Worm (Caenorhabditis elegans) whole organism, early embryonic: ENCODE measurements around the gene mam-5.

Source experiments
- B0310.2 ChIP-seq: sonication (generic microtip); optimal IDR thresholded peaks from 2 replicates; lab custom pipeline; 2016; ENCODE audit warnings: mild to moderate bottlenecking, missing genetic modification characterization, missing compliant biosample characterization
- F13C5.2 ChIP-seq: sonication (generic microtip); optimal IDR thresholded peaks from 2 replicates; lab custom pipeline; 2017; ENCODE audit warnings: mild to moderate bottlenecking, missing genetic modification characterization, inconsistent platforms, missing compliant biosample characterization
- aly-1 ChIP-seq: sonication (generic microtip); optimal IDR thresholded peaks from 2 replicates; lab custom pipeline; 2016; ENCODE audit warnings: missing genetic modification characterization, missing compliant biosample characterization
- ama-1 ChIP-seq: fragments of 150-350 bp; optimal IDR thresholded peaks from 2 replicates; lab custom pipeline; 2014
- ceh-13 ChIP-seq: fragments of 200-800 bp; sonication (Bioruptor generic); optimal IDR thresholded peaks from 2 replicates; lab custom pipeline; 2018; ENCODE audit warnings: mild to moderate bottlenecking, missing genetic modification characterization, missing compliant biosample characterization
- ceh-36 ChIP-seq: sonication (generic microtip); optimal IDR thresholded peaks from 2 replicates; lab custom pipeline; 2016; ENCODE audit warnings: missing genetic modification characterization, inconsistent platforms, missing compliant biosample characterization
- ets-7 ChIP-seq: sonication (generic microtip); optimal IDR thresholded peaks from 2 replicates; lab custom pipeline; 2016; ENCODE audit warnings: missing genotype, missing genetic modification characterization, missing compliant biosample characterization
- flt-1 ChIP-seq: fragments of 200-800 bp; sonication (Bioruptor generic); IDR thresholded peaks from 2 replicates; pipeline ENCODE4 v1.3.6; 2022; ENCODE audit warnings: missing genetic modification characterization, missing compliant biosample characterization
- hmbx-1 ChIP-seq: sonication (generic microtip); optimal IDR thresholded peaks from 2 replicates; lab custom pipeline; 2016; ENCODE audit warnings: mild to moderate bottlenecking, missing genetic modification characterization, missing compliant biosample characterization
- hmg-4 ChIP-seq: fragments of 200-800 bp; sonication (Bioruptor generic); optimal IDR thresholded peaks from 2 replicates; lab custom pipeline; 2018; ENCODE audit warnings: mild to moderate bottlenecking, missing genetic modification characterization, missing compliant biosample characterization
- hnd-1 ChIP-seq: sonication (generic microtip); optimal IDR thresholded peaks from 2 replicates; lab custom pipeline; 2016; ENCODE audit warnings: missing genetic modification characterization, missing compliant biosample characterization
- pes-1 ChIP-seq: fragments of 200-800 bp; sonication (Bioruptor generic); IDR thresholded peaks from 2 replicates; pipeline ENCODE4 v1.3.6; 2022; ENCODE audit warnings: missing genetic modification reagents, missing genetic modification characterization, missing compliant biosample characterization
- scrt-1 ChIP-seq: fragments of 200-800 bp; sonication (Bioruptor generic); IDR thresholded peaks from 2 replicates; pipeline ENCODE4 v1.3.6; 2022; ENCODE audit warnings: missing genetic modification characterization, missing compliant biosample characterization
- sea-1 ChIP-seq: fragments of 200-800 bp; sonication (Bioruptor generic); conservative IDR thresholded peaks from 2 replicates; pipeline ENCODE4 v1.3.6; 2022; ENCODE audit warnings: missing genetic modification characterization, missing compliant biosample characterization
- tbx-11 ChIP-seq: fragments of 200-800 bp; sonication (Bioruptor generic); IDR thresholded peaks from 2 replicates; pipeline ENCODE4 v1.3.6; 2022; ENCODE audit warnings: missing genetic modification characterization, missing compliant biosample characterization
- tbx-37 ChIP-seq: fragments of 200-800 bp; sonication (Bioruptor generic); conservative IDR thresholded peaks from 2 replicates; pipeline ENCODE4 v1.3.6; 2022; ENCODE audit warnings: missing genetic modification reagents, missing genetic modification characterization, missing compliant biosample characterization
- tra-4 ChIP-seq: sonication (generic microtip); optimal IDR thresholded peaks from 2 replicates; lab custom pipeline; 2017; ENCODE audit warnings: missing genetic modification characterization, missing compliant biosample characterization

Gene mam-5

ce11 chrV:9952396-9952795 lies at the start of gene mam-5:
TSS of gene mam-5 (plus strand) at chrV:9952699.
- TF ChIP-seq hnd-1 (tag; lab: Kevin White, UChicago) (no peak), scrt-1 (GFP tag; lab: Robert Waterston, UW) (no peak), hmg-4 (GFP tag; lab: Kevin White, UChicago) (no peak), B0310.2 (tag; lab: Kevin White, UChicago) (no peak), F13C5.2 (tag; lab: Kevin White, UChicago) (no peak), ama-1 (lab: Kevin White, UChicago) (no peak), tbx-11 (no peak), tbx-37 (GFP tag; lab: Robert Waterston, UW) (no peak), aly-1 (tag; lab: Kevin White, UChicago) (no peak), ceh-36 (tag; lab: Kevin White, UChicago) (no peak), ets-7 (tag; lab: Kevin White, UChicago) (no peak), pes-1 (GFP tag; lab: Robert Waterston, UW) (no peak)

ce11 chrV:9906115-9906514 lies 46.4 kb upstream of the mam-5 start, which contains the start of gene fipr-11:
TSS of gene fipr-11 (minus strand) at chrV:9906215.
- TF ChIP-seq hnd-1 (tag; lab: Kevin White, UChicago) (no peak), sea-1 (no peak), B0310.2 (tag; lab: Kevin White, UChicago) (no peak), ets-7 (tag; lab: Kevin White, UChicago) (no peak), ceh-13 (GFP tag; lab: Kevin White, UChicago) (no peak), scrt-1 (GFP tag; lab: Robert Waterston, UW) (no peak), hmg-4 (GFP tag; lab: Kevin White, UChicago) (no peak), pes-1 (GFP tag; lab: Robert Waterston, UW) (no peak), ama-1 (lab: Kevin White, UChicago) (no peak), tra-4 (tag; lab: Kevin White, UChicago) (no peak), tbx-11 (no peak)

- TF ChIP-seq ceh-36 (tag; lab: Kevin White, UChicago) (no peak), ets-7 (tag; lab: Kevin White, UChicago) (no peak), ceh-13 (GFP tag; lab: Kevin White, UChicago) (no peak), hmbx-1 (tag; lab: Kevin White, UChicago) (no peak)
Observed at ce11 chrV:9907205-9907604, 45.3 kb upstream of the mam-5 start.

DNA sequence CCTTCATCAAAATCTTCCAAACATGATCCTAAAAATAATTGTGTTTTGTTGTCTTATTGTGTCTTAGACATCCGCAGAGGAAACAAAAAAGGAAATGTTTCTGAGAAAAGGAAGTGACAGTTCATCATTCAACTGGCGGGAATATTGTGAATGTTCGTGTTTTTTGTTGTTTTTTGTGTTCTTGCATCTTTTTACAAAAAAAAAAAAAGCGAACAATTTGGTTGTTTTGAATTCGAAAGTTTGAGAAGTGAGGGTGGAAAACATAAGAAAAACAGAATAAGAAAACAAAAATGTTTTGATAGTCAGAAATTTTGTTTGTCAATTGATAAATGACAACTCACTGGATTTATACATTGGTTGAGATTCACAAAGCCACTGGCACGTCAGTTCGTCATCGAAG lies 42.9 kb upstream of the mam-5 start:
- TF ChIP-seq flt-1, result no peak
- no peak for TF ChIP-seq hmg-4 (GFP tag; lab: Kevin White, UChicago)
- TF ChIP-seq tra-4 (tag; lab: Kevin White, UChicago), result no peak
- TF ChIP-seq B0310.2 (tag; lab: Kevin White, UChicago), result no peak
- TF ChIP-seq ama-1 (lab: Kevin White, UChicago), result no peak

- TF ChIP-seq ceh-36 (tag; lab: Kevin White, UChicago), result no peak
- TF ChIP-seq tra-4 (tag; lab: Kevin White, UChicago), result no peak
- no peak for TF ChIP-seq ama-1 (lab: Kevin White, UChicago)
- TF ChIP-seq ets-7 (tag; lab: Kevin White, UChicago), result no peak
- no peak for TF ChIP-seq F13C5.2 (tag; lab: Kevin White, UChicago)
- no peak for TF ChIP-seq hmg-4 (GFP tag; lab: Kevin White, UChicago)
- no peak for TF ChIP-seq hmbx-1 (tag; lab: Kevin White, UChicago)
- TF ChIP-seq aly-1 (tag; lab: Kevin White, UChicago), result no peak
- TF ChIP-seq ceh-13 (GFP tag; lab: Kevin White, UChicago), result no peak
- TF ChIP-seq tbx-37 (GFP tag; lab: Robert Waterston, UW), result no peak
- no peak for TF ChIP-seq hnd-1 (tag; lab: Kevin White, UChicago)
- TF ChIP-seq flt-1, result no peak
- no peak for TF ChIP-seq scrt-1 (GFP tag; lab: Robert Waterston, UW)
- no peak for TF ChIP-seq sea-1
- no peak for TF ChIP-seq pes-1 (GFP tag; lab: Robert Waterston, UW)
Observed at ce11 chrV:9911165-9911564, 41.3 kb upstream of the mam-5 start.

ce11 chrV:9913863-9914262 lies 38.6 kb upstream of the mam-5 start, which contains the start of gene fipr-10:
TSS of gene fipr-10 (plus strand) at chrV:9914163.
- no peak for TF ChIP-seq F13C5.2 (tag; lab: Kevin White, UChicago)
- TF ChIP-seq hmg-4 (GFP tag; lab: Kevin White, UChicago), result no peak
- TF ChIP-seq tbx-37 (GFP tag; lab: Robert Waterston, UW), result no peak
- no peak for TF ChIP-seq B0310.2 (tag; lab: Kevin White, UChicago)
- no peak for TF ChIP-seq sea-1
- TF ChIP-seq ceh-36 (tag; lab: Kevin White, UChicago), result no peak
- TF ChIP-seq ets-7 (tag; lab: Kevin White, UChicago), result no peak
- no peak for TF ChIP-seq aly-1 (tag; lab: Kevin White, UChicago)
- TF ChIP-seq scrt-1 (GFP tag; lab: Robert Waterston, UW), result no peak
- TF ChIP-seq tra-4 (tag; lab: Kevin White, UChicago), result no peak

ce11 chrV:9915021-9915420 lies 37.5 kb upstream of the mam-5 start, which contains the start of gene mec-9:
TSS of gene mec-9 (minus strand) at chrV:9915121.
- no peak for TF ChIP-seq F13C5.2 (tag; lab: Kevin White, UChicago)
- TF ChIP-seq ets-7 (tag; lab: Kevin White, UChicago), result no peak
- no peak for TF ChIP-seq ama-1 (lab: Kevin White, UChicago)
- no peak for TF ChIP-seq tbx-11
- no peak for TF ChIP-seq aly-1 (tag; lab: Kevin White, UChicago)
- TF ChIP-seq scrt-1 (GFP tag; lab: Robert Waterston, UW), result no peak
- no peak for TF ChIP-seq hnd-1 (tag; lab: Kevin White, UChicago)
- TF ChIP-seq B0310.2 (tag; lab: Kevin White, UChicago), result no peak

ce11 chrV:9916665-9917064 lies 35.8 kb upstream of the mam-5 start, which contains the start of gene C50H2.4:
TSS of gene C50H2.4 (plus strand) at chrV:9916965.
- no peak for TF ChIP-seq tbx-11
- no peak for TF ChIP-seq ceh-36 (tag; lab: Kevin White, UChicago)
- TF ChIP-seq hmg-4 (GFP tag; lab: Kevin White, UChicago), result no peak
- TF ChIP-seq hnd-1 (tag; lab: Kevin White, UChicago), result no peak
- TF ChIP-seq flt-1, result no peak
- no peak for TF ChIP-seq F13C5.2 (tag; lab: Kevin White, UChicago)
- no peak for TF ChIP-seq sea-1
- TF ChIP-seq tra-4 (tag; lab: Kevin White, UChicago), result no peak
- no peak for TF ChIP-seq ets-7 (tag; lab: Kevin White, UChicago)
- no peak for TF ChIP-seq hmbx-1 (tag; lab: Kevin White, UChicago)
- no peak for TF ChIP-seq tbx-37 (GFP tag; lab: Robert Waterston, UW)
- no peak for TF ChIP-seq aly-1 (tag; lab: Kevin White, UChicago)
- TF ChIP-seq ama-1 (lab: Kevin White, UChicago), result no peak
- no peak for TF ChIP-seq B0310.2 (tag; lab: Kevin White, UChicago)
- TF ChIP-seq pes-1 (GFP tag; lab: Robert Waterston, UW), result no peak
